Worm (Caenorhabditis elegans) whole organism, mixed stage, embryonic: ENCODE measurements around the gene F47H4.2.

Experiments
- blmp-1 ChIP-seq: fragments of 150-350 bp; optimal IDR thresholded peaks from 2 replicates; lab custom pipeline; 2014; ENCODE audit warnings: missing biosample characterization, missing genetic modification characterization
- elt-1 ChIP-seq: sonication (generic microtip); optimal IDR thresholded peaks from 2 replicates; lab custom pipeline; 2017; ENCODE audit warnings: missing genetic modification characterization, mild to moderate bottlenecking, missing compliant biosample characterization, antibody characterized with exemption, moderate library complexity, borderline replicate concordance; ENCODE audit not compliant: insufficient read depth
- flh-1 ChIP-seq: fragments of 200-800 bp; sonication (Bioruptor generic); optimal IDR thresholded peaks from 2 replicates; lab custom pipeline; 2018; ENCODE audit warnings: mild to moderate bottlenecking, missing genetic modification characterization, moderate library complexity, missing compliant biosample characterization
- ham-2 ChIP-seq: fragments of 200-800 bp; sonication (Bioruptor generic); optimal IDR thresholded peaks from 2 replicates; lab custom pipeline; 2018; ENCODE audit warnings: mild to moderate bottlenecking, missing genetic modification characterization, missing compliant biosample characterization
- lsy-2 ChIP-seq: fragments of 150-350 bp; optimal IDR thresholded peaks from 2 replicates; lab custom pipeline; 2014; ENCODE audit warnings: missing biosample characterization, missing genetic modification characterization
- nhr-12 ChIP-seq: fragments of 150-350 bp; optimal IDR thresholded peaks from 2 replicates; lab custom pipeline; 2014; ENCODE audit warnings: missing biosample characterization, missing genetic modification characterization
- nhr-237 ChIP-seq: fragments of 150-350 bp; optimal IDR thresholded peaks from 2 replicates; lab custom pipeline; 2014; ENCODE audit warnings: missing biosample characterization, missing genetic modification characterization
- nhr-28 ChIP-seq: fragments of 150-350 bp; optimal IDR thresholded peaks from 2 replicates; lab custom pipeline; 2014; ENCODE audit warnings: missing biosample characterization, missing genetic modification characterization
- nhr-76 ChIP-seq: sonication (generic microtip); optimal IDR thresholded peaks from 2 replicates; lab custom pipeline; 2017; ENCODE audit warnings: missing biosample characterization, missing genetic modification characterization

- TF ChIP-seq ham-2 (GFP tag; lab: Kevin White, UChicago), result no peak
- TF ChIP-seq flh-1 (GFP tag; lab: Kevin White, UChicago), result no peak
- no peak for TF ChIP-seq blmp-1 (tag; lab: Kevin White, UChicago)
- TF ChIP-seq nhr-76 (tag; lab: Kevin White, UChicago), result no peak
- TF ChIP-seq nhr-12 (tag; lab: Kevin White, UChicago), result no peak
- no peak for TF ChIP-seq elt-1 (tag; lab: Kevin White, UChicago)
- no peak for TF ChIP-seq lsy-2 (tag; lab: Kevin White, UChicago)
- no peak for TF ChIP-seq nhr-237 (tag; lab: Kevin White, UChicago)
- TF ChIP-seq nhr-28, result no peak
Observed at ce11 chrV:17379932-17380331, 26.8 kb downstream of the F47H4.2 start, which contains the start of gene Y20C6A.4.
